Fruit fly (Drosophila melanogaster) whole organism: ENCODE measurements around the gene CG1416.

Experiments
- CG8478 ChIP-seq: fragments of >200 bp; optimal IDR thresholded peaks from 2 replicates; lab custom pipeline; 2018; ENCODE audit warnings: inconsistent platforms
- Dll ChIP-seq: fragments of >200 bp; optimal IDR thresholded peaks from 2 replicates; lab custom pipeline; 2017
- EcR ChIP-seq, 2 experiments: fragments of >200 bp; optimal IDR thresholded peaks; 2 replicates each; lab custom pipeline; 2017; ENCODE audit warnings: missing biosample characterization in 2 of 2, missing genetic modification characterization in 2 of 2, missing genetic modification reagents in 2 of 2
- pan ChIP-seq: fragments of >200 bp; optimal IDR thresholded peaks from 2 replicates; lab custom pipeline; 2017
- psq ChIP-seq: fragments of >200 bp; optimal IDR thresholded peaks from 2 replicates; lab custom pipeline; 2017
- usp ChIP-seq: fragments of >200 bp; optimal IDR thresholded peaks from 2 replicates; lab custom pipeline; 2017; ENCODE audit warnings: missing biosample characterization, missing genetic modification characterization, mixed read lengths

Gene CG1416

dm6 chr2L:21789456-21790065 is 31.8 kb downstream of the CG1416 start:
- TF ChIP-seq CG8478 (lab: Kevin White, UChicago) (no peak), Dll (lab: Kevin White, UChicago) (no peak), EcR (GFP tag; optimal IDR thresholded peaks at IDR 0.05; lab: Kevin White, UChicago) (no peak), psq (lab: Kevin White, UChicago) (no peak), pan (lab: Kevin White, UChicago) (no peak), usp (no peak)

- no peak for TF ChIP-seq Dll (lab: Kevin White, UChicago)
- TF ChIP-seq CG8478 (lab: Kevin White, UChicago), result no peak
- no peak for TF ChIP-seq EcR (GFP tag; optimal IDR thresholded peaks at IDR 0.05; lab: Kevin White, UChicago)
- no peak for TF ChIP-seq psq (lab: Kevin White, UChicago)
- TF ChIP-seq usp, result no peak
- TF ChIP-seq pan (lab: Kevin White, UChicago), result no peak
These were observed 34.2 kb downstream of the CG1416 start for dm6 chr2L:21791980-21792379.

- TF ChIP-seq pan (lab: Kevin White, UChicago) (no peak), usp (no peak), CG8478 (lab: Kevin White, UChicago) (no peak), EcR (GFP tag; optimal IDR thresholded peaks at IDR 0.05; lab: Kevin White, UChicago) (no peak), psq (lab: Kevin White, UChicago) (no peak), Dll (lab: Kevin White, UChicago) (no peak)
These were observed 35.0 kb downstream of the CG1416 start for dm6 chr2L:21792831-21793230.

- no peak for TF ChIP-seq psq (lab: Kevin White, UChicago)
- no peak for TF ChIP-seq pan (lab: Kevin White, UChicago)
- no peak for TF ChIP-seq usp
- no peak for TF ChIP-seq Dll (lab: Kevin White, UChicago)
- TF ChIP-seq CG8478 (lab: Kevin White, UChicago), result no peak
- TF ChIP-seq EcR (GFP tag; optimal IDR thresholded peaks at IDR 0.05; lab: Kevin White, UChicago), result no peak
These were observed 36.9 kb downstream of the CG1416 start for dm6 chr2L:21794547-21795341.

dm6 chr2L:21795342-21795874 is 37.6 kb downstream of the CG1416 start, which contains the start of gene CG31612:
CG31612 (minus strand) TSS chr2L:21795447.
- TF ChIP-seq EcR (GFP tag; optimal IDR thresholded peaks at IDR 0.05; lab: Kevin White, UChicago) (no peak), psq (lab: Kevin White, UChicago) (no peak), pan (lab: Kevin White, UChicago) (no peak), CG8478 (lab: Kevin White, UChicago) (no peak), usp (no peak), Dll (lab: Kevin White, UChicago) (no peak)

DNA sequence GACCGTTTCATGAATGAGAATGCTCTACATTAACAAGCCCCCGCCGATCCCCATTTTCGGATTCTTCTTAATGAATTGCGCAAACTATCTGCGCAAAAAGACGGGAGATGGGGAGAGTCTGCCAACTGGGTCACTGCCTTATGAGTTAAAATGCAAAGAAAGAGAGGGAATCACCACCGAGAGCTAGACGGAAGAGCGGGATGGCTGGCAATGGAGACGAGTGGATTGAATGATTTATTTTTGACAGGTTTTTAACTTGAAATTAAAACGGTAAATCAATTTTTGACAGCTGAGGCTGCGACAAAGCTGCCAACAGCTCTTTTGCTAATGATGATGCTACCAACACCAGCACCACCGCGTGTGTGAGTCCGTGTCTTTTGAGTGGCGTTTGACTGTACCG is 46.3 kb downstream of the CG1416 start:
- no peak for TF ChIP-seq CG8478 (lab: Kevin White, UChicago)

dm6 chr2L:21806359-21806758 is 48.5 kb downstream of the CG1416 start:
- no peak for TF ChIP-seq Dll (lab: Kevin White, UChicago)
- TF ChIP-seq psq (lab: Kevin White, UChicago), result no peak
- TF ChIP-seq pan (lab: Kevin White, UChicago), result no peak
- TF ChIP-seq CG8478 (lab: Kevin White, UChicago), result no peak
- no peak for TF ChIP-seq EcR (GFP tag; optimal IDR thresholded peaks at IDR 0.05; lab: Kevin White, UChicago)
- no peak for TF ChIP-seq usp

DNA sequence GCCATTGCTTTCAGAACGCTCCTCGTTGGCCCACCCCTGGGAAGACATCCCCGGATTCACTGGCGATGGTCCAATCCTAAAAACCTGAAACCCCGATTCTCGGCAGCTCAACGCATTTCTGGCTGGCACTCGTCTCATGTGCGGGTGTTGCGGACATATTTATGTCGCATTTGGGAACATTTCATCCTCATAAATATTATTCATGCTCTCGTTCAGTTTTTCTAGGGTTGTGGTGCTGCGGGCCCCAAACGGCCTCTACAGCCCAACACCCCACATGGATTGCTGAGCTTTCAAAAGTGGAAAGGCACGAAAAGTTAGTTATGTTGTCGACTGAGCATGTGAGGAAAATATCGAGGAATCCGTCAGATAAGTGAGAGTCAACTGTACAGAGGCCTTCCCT is 49.1 kb downstream of the CG1416 start:
- TF ChIP-seq Dll (lab: Kevin White, UChicago) (no peak), pan (lab: Kevin White, UChicago) (no peak), CG8478 (lab: Kevin White, UChicago) (no peak), usp (no peak), psq (lab: Kevin White, UChicago) (no peak), EcR (GFP tag; optimal IDR thresholded peaks at IDR 0.05; lab: Kevin White, UChicago) (no peak)

dm6 chr2L:21810098-21810497 is 52.3 kb downstream of the CG1416 start:
- TF ChIP-seq usp, result no peak
- no peak for TF ChIP-seq psq (lab: Kevin White, UChicago)
- TF ChIP-seq CG8478 (lab: Kevin White, UChicago), result no peak
- no peak for TF ChIP-seq EcR (GFP tag; optimal IDR thresholded peaks at IDR 0.05; lab: Kevin White, UChicago)
- no peak for TF ChIP-seq Dll (lab: Kevin White, UChicago)
- no peak for TF ChIP-seq pan (lab: Kevin White, UChicago)
